Worm (Caenorhabditis elegans) whole organism, L4 larva: ENCODE data around the gene cyp-33C4.

Experiments used
- D1046.2 ChIP-seq: fragments of 200-800 bp; sonication (Bioruptor generic); IDR thresholded peaks from 2 replicates; pipeline ENCODE4 v1.3.6; 2022; ENCODE audit warnings: missing genetic modification characterization, missing compliant biosample characterization
- F26F4.8 ChIP-seq: fragments of 200-800 bp; sonication (Bioruptor generic); conservative IDR thresholded peaks from 2 replicates; pipeline ENCODE4 v1.3.6; 2022; ENCODE audit warnings: missing genetic modification characterization, missing compliant biosample characterization
- T20F7.1 ChIP-seq: fragments of 200-800 bp; sonication (Bioruptor generic); optimal IDR thresholded peaks from 2 replicates; lab custom pipeline; 2018; ENCODE audit warnings: mild to moderate bottlenecking, missing genetic modification characterization, missing compliant biosample characterization
- Y48G9A.11 ChIP-seq: fragments of 200-800 bp; sonication (Bioruptor generic); IDR thresholded peaks from 2 replicates; pipeline ENCODE4 v1.3.6; 2022; ENCODE audit warnings: missing genetic modification reagents, missing genetic modification characterization, missing compliant biosample characterization
- Y5F2A.4 ChIP-seq: fragments of 200-800 bp; sonication (Bioruptor generic); optimal IDR thresholded peaks from 2 replicates; lab custom pipeline; 2018; ENCODE audit warnings: mild to moderate bottlenecking, missing genetic modification characterization, missing compliant biosample characterization
- ZK337.2 ChIP-seq: fragments of 200-800 bp; sonication (Bioruptor generic); IDR thresholded peaks from 2 replicates; pipeline ENCODE4 v1.3.6; 2022; ENCODE audit warnings: missing genetic modification reagents, missing genetic modification characterization, missing compliant biosample characterization
- ZK546.5 ChIP-seq, 2 experiments: sonication (generic microtip); optimal IDR thresholded peaks; 2 replicates each; lab custom pipeline; 2017; ENCODE audit warnings: missing biosample characterization in 2 of 2, missing genetic modification characterization in 2 of 2
- ama-1 ChIP-seq: fragments of 150-350 bp; optimal IDR thresholded peaks from 2 replicates; lab custom pipeline; 2014; ENCODE audit warnings: inconsistent platforms, mixed read lengths
- attf-4 ChIP-seq: sonication (generic microtip); optimal IDR thresholded peaks from 3 replicates; lab custom pipeline; 2017; ENCODE audit warnings: missing biosample characterization, missing genetic modification characterization
- ceh-28 ChIP-seq: fragments of 150-350 bp; optimal IDR thresholded peaks from 2 replicates; lab custom pipeline; 2014; ENCODE audit warnings: missing biosample characterization, missing genetic modification reagents, missing genetic modification characterization
- ctbp-1 ChIP-seq: fragments of 200-800 bp; sonication (Bioruptor generic); IDR thresholded peaks from 2 replicates; pipeline ENCODE4 v1.3.6; 2022; ENCODE audit warnings: missing genetic modification reagents, missing genetic modification characterization, missing compliant biosample characterization
- daf-16 ChIP-seq, 3 experiments: sonication (generic microtip); optimal IDR thresholded peaks; 2 replicates each; lab custom pipeline; 2016 to 2017; ENCODE audit warnings: missing genetic modification characterization in 3 of 3, missing genetic modification reagents in 3 of 3, mild to moderate bottlenecking in 2 of 3, missing compliant biosample characterization in 2 of 3, missing biosample characterization in 1 of 3, moderate library complexity in 1 of 3
- daf-8 ChIP-seq: fragments of 200-800 bp; sonication (Bioruptor generic); IDR thresholded peaks from 2 replicates; pipeline ENCODE4 v1.3.6; 2022; ENCODE audit warnings: missing genetic modification characterization, missing compliant biosample characterization
- dmd-6 ChIP-seq: fragments of 200-800 bp; sonication (Bioruptor generic); IDR thresholded peaks from 2 replicates; pipeline ENCODE4 v1.3.6; 2022; ENCODE audit warnings: missing genetic modification reagents, missing genetic modification characterization, missing compliant biosample characterization
- egl-27 ChIP-seq: sonication (generic microtip); optimal IDR thresholded peaks from 3 replicates; lab custom pipeline; 2017; ENCODE audit warnings: missing biosample characterization, missing genetic modification reagents, missing genetic modification characterization
- egl-43 ChIP-seq: fragments of 200-800 bp; sonication (Bioruptor generic); IDR thresholded peaks from 2 replicates; pipeline ENCODE4 v1.3.6; 2022; ENCODE audit warnings: missing genetic modification reagents, missing genetic modification characterization, missing compliant biosample characterization
- gei-8 ChIP-seq: fragments of 200-800 bp; sonication (Bioruptor generic); optimal IDR thresholded peaks from 2 replicates; lab custom pipeline; 2018; ENCODE audit warnings: mild to moderate bottlenecking, missing genetic modification characterization, missing compliant biosample characterization
- lin-1 ChIP-seq: fragments of 200-800 bp; sonication (Bioruptor generic); IDR thresholded peaks from 2 replicates; pipeline ENCODE4 v1.3.6; 2022; ENCODE audit warnings: missing genetic modification reagents, missing genetic modification characterization, missing compliant biosample characterization
- lin-15B ChIP-seq: fragments of 150-350 bp; sonication (generic microtip); optimal IDR thresholded peaks from 3 replicates; lab custom pipeline; 2014; ENCODE audit warnings: missing biosample characterization, missing genetic modification characterization
- lin-38 ChIP-seq: fragments of 200-800 bp; sonication (Bioruptor generic); IDR thresholded peaks from 2 replicates; pipeline ENCODE4 v1.3.6; 2022; ENCODE audit warnings: missing genetic modification reagents, missing genetic modification characterization, missing compliant biosample characterization
- lsy-2 ChIP-seq, 2 experiments: fragments of 150-350 bp in 1 of 2; sonication (generic microtip) in 1 of 2; optimal IDR thresholded peaks; 2 replicates each; lab custom pipeline; 2014 to 2017; ENCODE audit warnings: missing biosample characterization in 2 of 2, missing genetic modification characterization in 2 of 2
- mdl-1 ChIP-seq, 2 experiments: fragments of 150-350 bp in 1 of 2; sonication (generic microtip) in 1 of 2; optimal IDR thresholded peaks; 2 replicates each; lab custom pipeline; 2014 to 2017; ENCODE audit warnings: missing biosample characterization in 2 of 2, missing genetic modification characterization in 2 of 2
- mes-2 ChIP-seq: sonication (generic microtip); optimal IDR thresholded peaks from 2 replicates; lab custom pipeline; 2016; ENCODE audit warnings: missing genotype, mild to moderate bottlenecking, missing genetic modification characterization, missing compliant biosample characterization; ENCODE audit not compliant: poor library complexity, severe bottlenecking
- mxl-3 ChIP-seq: fragments of 200-800 bp; sonication (Bioruptor generic); optimal IDR thresholded peaks from 2 replicates; lab custom pipeline; 2018; ENCODE audit warnings: mild to moderate bottlenecking, missing genetic modification characterization, missing compliant biosample characterization
- nhr-10 ChIP-seq: fragments of 150-350 bp; optimal IDR thresholded peaks from 2 replicates; lab custom pipeline; 2014; ENCODE audit warnings: missing biosample characterization, missing genetic modification characterization
- nhr-102 ChIP-seq: sonication (generic microtip); optimal IDR thresholded peaks from 2 replicates; lab custom pipeline; 2016; ENCODE audit warnings: mild to moderate bottlenecking, missing genetic modification characterization, moderate library complexity, missing compliant biosample characterization
- nhr-28 ChIP-seq: fragments of 150-350 bp; optimal IDR thresholded peaks from 2 replicates; lab custom pipeline; 2014; ENCODE audit warnings: missing biosample characterization, missing genetic modification characterization
- nhr-41 ChIP-seq: fragments of 200-800 bp; sonication (Bioruptor generic); IDR thresholded peaks from 2 replicates; pipeline ENCODE4 v1.3.6; 2022; ENCODE audit warnings: missing genetic modification reagents, missing genetic modification characterization, missing compliant biosample characterization
- nhr-42 ChIP-seq: fragments of 200-800 bp; sonication (Bioruptor generic); IDR thresholded peaks from 2 replicates; pipeline ENCODE4 v1.3.6; 2022; ENCODE audit warnings: missing genetic modification characterization, missing compliant biosample characterization
- nhr-48 ChIP-seq: sonication (generic microtip); optimal IDR thresholded peaks from 2 replicates; lab custom pipeline; 2016; ENCODE audit warnings: mild to moderate bottlenecking, missing genetic modification characterization, missing compliant biosample characterization
- nhr-6 ChIP-seq: fragments of 150-350 bp; optimal IDR thresholded peaks from 2 replicates; lab custom pipeline; 2014; ENCODE audit warnings: missing biosample characterization, missing genetic modification characterization
- nhr-77 ChIP-seq: fragments of 150-350 bp; optimal IDR thresholded peaks from 2 replicates; lab custom pipeline; 2014; ENCODE audit warnings: missing biosample characterization, missing genetic modification characterization
- rbr-2 ChIP-seq: sonication (generic microtip); optimal IDR thresholded peaks from 2 replicates; lab custom pipeline; 2016; ENCODE audit warnings: missing genotype, missing genetic modification characterization, missing compliant biosample characterization
- set-16 ChIP-seq: fragments of 200-800 bp; sonication (Bioruptor generic); IDR thresholded peaks from 2 replicates; pipeline ENCODE4 v1.3.6; 2022; ENCODE audit warnings: missing genetic modification reagents, missing genetic modification characterization, missing compliant biosample characterization
- snpc-1.2 ChIP-seq: fragments of 200-800 bp; sonication (Bioruptor generic); IDR thresholded peaks from 2 replicates; pipeline ENCODE4 v1.3.6; 2022; ENCODE audit warnings: missing genetic modification reagents, missing genetic modification characterization, missing compliant biosample characterization
- snpc-4 ChIP-seq: fragments of 150-350 bp; optimal IDR thresholded peaks from 2 replicates; lab custom pipeline; 2014; ENCODE audit warnings: missing biosample characterization, missing genetic modification characterization
- spr-1 ChIP-seq: sonication (generic microtip); optimal IDR thresholded peaks from 2 replicates; lab custom pipeline; 2016; ENCODE audit warnings: mild to moderate bottlenecking, missing genetic modification characterization, missing compliant biosample characterization
- spr-3 ChIP-seq: fragments of 200-800 bp; sonication (Bioruptor generic); optimal IDR thresholded peaks from 2 replicates; lab custom pipeline; 2018; ENCODE audit warnings: mild to moderate bottlenecking, missing genetic modification characterization, missing compliant biosample characterization
- unc-130 ChIP-seq: sonication (generic microtip); optimal IDR thresholded peaks from 2 replicates; lab custom pipeline; 2016; ENCODE audit warnings: missing genetic modification reagents, missing genetic modification characterization, missing compliant biosample characterization
- unc-39 ChIP-seq: sonication (generic microtip); optimal IDR thresholded peaks from 2 replicates; lab custom pipeline; 2017; ENCODE audit warnings: missing biosample characterization, missing genetic modification characterization
- zag-1 ChIP-seq: fragments of 150-350 bp; optimal IDR thresholded peaks from 2 replicates; lab custom pipeline; 2014; ENCODE audit warnings: missing biosample characterization, missing genetic modification characterization
- zip-11 ChIP-seq: fragments of 200-800 bp; sonication (Bioruptor generic); IDR thresholded peaks from 2 replicates; pipeline ENCODE4 v1.3.6; 2022; ENCODE audit warnings: missing genetic modification characterization, missing compliant biosample characterization
- ztf-7 ChIP-seq: fragments of 150-350 bp; optimal IDR thresholded peaks from 2 replicates; lab custom pipeline; 2014; ENCODE audit warnings: missing biosample characterization, missing genetic modification characterization

Gene cyp-33C4

ce11 chrV:2235848-2236247 is at the start of gene cyp-33C4 (continued):
- TF ChIP-seq lsy-2 (tag; optimal IDR thresholded peaks at IDR 0.05; lab: Kevin White, UChicago) (no peak), nhr-41 (no peak), nhr-6 (tag; lab: Kevin White, UChicago) (no peak), dmd-6 (peak; percentile 75), Y5F2A.4 (GFP tag; lab: Kevin White, UChicago) (no peak), lin-38 (GFP tag; lab: Robert Waterston, UW) (no peak), spr-3 (GFP tag; lab: Kevin White, UChicago) (no peak), zip-11 (GFP tag; lab: Robert Waterston, UW) (no peak), T20F7.1 (GFP tag; lab: Kevin White, UChicago) (no peak), F26F4.8 (GFP tag; lab: Robert Waterston, UW) (no peak), mdl-1 (tag; optimal IDR thresholded peaks at IDR 0.05; lab: Kevin White, UChicago) (no peak), ceh-28 (tag; lab: Kevin White, UChicago) (no peak), zag-1 (tag; lab: Kevin White, UChicago) (no peak), ama-1 (lab: Kevin White, UChicago) (no peak), ztf-7 (tag; lab: Kevin White, UChicago) (no peak)

ce11 chrV:2187864-2188345 is 48.0 kb upstream of the cyp-33C4 start, which contains the start of gene Y5H2B.3:
Y5H2B.3 (plus strand) TSS chrV:2188295.
- TF ChIP-seq mes-2 (tag; lab: Kevin White, UChicago) (no peak), lin-1 (GFP tag; lab: Robert Waterston, UW) (no peak), spr-1 (tag; lab: Kevin White, UChicago) (no peak), dmd-6 (no peak), attf-4 (no peak), nhr-42 (GFP tag; lab: Robert Waterston, UW) (no peak), gei-8 (GFP tag; lab: Kevin White, UChicago) (no peak), nhr-102 (no peak), snpc-4 (no peak), nhr-28 (no peak), daf-16 (GFP tag; optimal IDR thresholded peaks at IDR 0.05; lab: Kevin White, UChicago) (no peak), daf-16 (tag; optimal IDR thresholded peaks at IDR 0.05; lab: Kevin White, UChicago) (no peak), lin-15B (tag; lab: Kevin White, UChicago) (no peak), set-16 (GFP tag; lab: Robert Waterston, UW) (no peak), nhr-48 (tag; lab: Kevin White, UChicago) (no peak), nhr-10 (tag; lab: Kevin White, UChicago) (no peak), ctbp-1 (GFP tag; lab: Robert Waterston, UW) (no peak), daf-8 (GFP tag; lab: Robert Waterston, UW) (no peak), unc-39 (tag; lab: Kevin White, UChicago) (no peak), rbr-2 (tag; lab: Kevin White, UChicago) (no peak), mxl-3 (GFP tag; lab: Kevin White, UChicago) (no peak)

ce11 chrV:2190383-2190782 is 45.6 kb upstream of the cyp-33C4 start:
- TF ChIP-seq set-16 (GFP tag; lab: Robert Waterston, UW): peak; percentile 91
- no peak for TF ChIP-seq ZK337.2
- peak; percentile 71; the same call in 1 of the 2 replicates for TF ChIP-seq Y48G9A.11 (GFP tag; lab: Robert Waterston, UW)
- TF ChIP-seq ZK546.5 (tag; optimal IDR thresholded peaks at IDR 0.05; lab: Kevin White, UChicago): no peak
- TF ChIP-seq egl-43 (GFP tag; lab: Robert Waterston, UW): peak; percentile 70
- TF ChIP-seq D1046.2: 0 out of 2 replicates have a peak, but pooled peaks have one; percentile 41
- TF ChIP-seq egl-27 (tag; lab: Kevin White, UChicago): no peak
- TF ChIP-seq snpc-1.2 (GFP tag; lab: Robert Waterston, UW): no peak
- no peak for TF ChIP-seq daf-16 (GFP tag; optimal IDR thresholded peaks at IDR 0.05; lab: Kevin White, UChicago)
- TF ChIP-seq daf-16 (tag; optimal IDR thresholded peaks at IDR 0.05; lab: Kevin White, UChicago): no peak
- TF ChIP-seq nhr-77 (tag; lab: Kevin White, UChicago): no peak
- no peak for TF ChIP-seq unc-130 (GFP tag; lab: Kevin White, UChicago)
- TF ChIP-seq zip-11 (GFP tag; lab: Robert Waterston, UW): no peak
